Worm (Caenorhabditis elegans) whole organism, L2 larva: ENCODE data around the gene str-185.

Experiments
- aly-2 ChIP-seq: fragments of 150-350 bp; optimal IDR thresholded peaks from 2 replicates; lab custom pipeline; 2014; ENCODE audit warnings: missing biosample characterization, missing genetic modification characterization
- dmd-4 ChIP-seq: sonication (generic microtip); optimal IDR thresholded peaks from 2 replicates; lab custom pipeline; 2017; ENCODE audit warnings: missing biosample characterization, missing genetic modification characterization
- elt-1 ChIP-seq: fragments of 150-350 bp; optimal IDR thresholded peaks from 2 replicates; lab custom pipeline; 2014; ENCODE audit warnings: missing biosample characterization, missing genetic modification characterization
- nhr-10 ChIP-seq: sonication (generic microtip); optimal IDR thresholded peaks from 2 replicates; lab custom pipeline; 2017; ENCODE audit warnings: missing biosample characterization, missing genetic modification characterization
- nhr-23 ChIP-seq: fragments of 150-350 bp; optimal IDR thresholded peaks from 2 replicates; lab custom pipeline; 2014; ENCODE audit warnings: missing biosample characterization, missing genetic modification reagents, missing genetic modification characterization
- nhr-237 ChIP-seq: fragments of 150-350 bp; optimal IDR thresholded peaks from 2 replicates; lab custom pipeline; 2014; ENCODE audit warnings: missing biosample characterization, missing genetic modification characterization
- skn-1 ChIP-seq: sonication (generic microtip); optimal IDR thresholded peaks from 2 replicates; lab custom pipeline; 2017; ENCODE audit warnings: missing biosample characterization, missing genetic modification characterization
- sma-3 ChIP-seq: sonication (generic microtip); optimal IDR thresholded peaks from 2 replicates; lab custom pipeline; 2016; ENCODE audit warnings: missing genetic modification reagents, missing genetic modification characterization, missing compliant biosample characterization
- zag-1 ChIP-seq: fragments of 150-350 bp; optimal IDR thresholded peaks from 2 replicates; lab custom pipeline; 2014; ENCODE audit warnings: missing biosample characterization, missing genetic modification characterization
- ztf-11 ChIP-seq: sonication (generic microtip); optimal IDR thresholded peaks from 2 replicates; lab custom pipeline; 2017; ENCODE audit warnings: missing biosample characterization, missing genetic modification characterization

ce11 chrIV:4398890-4399289 lies 30.9 kb downstream of the str-185 start:
- TF ChIP-seq elt-1 (no peak), ztf-11 (tag; lab: Kevin White, UChicago) (no peak), skn-1 (tag; lab: Kevin White, UChicago) (no peak), nhr-237 (tag; lab: Kevin White, UChicago) (no peak), zag-1 (no peak), sma-3 (GFP tag; lab: Kevin White, UChicago) (no peak), nhr-10 (no peak), dmd-4 (tag; lab: Kevin White, UChicago) (no peak), aly-2 (no peak), nhr-23 (tag; lab: Kevin White, UChicago) (no peak)
